Worm (Caenorhabditis elegans) whole organism, L2 larva: ENCODE measurements around the gene mpk-1.

ENCODE experiments used
- egl-27 ChIP-seq: sonication (generic microtip); optimal IDR thresholded peaks from 3 replicates; lab custom pipeline; 2017; ENCODE audit warnings: missing biosample characterization, missing genetic modification reagents, missing genetic modification characterization
- elt-3 ChIP-seq: sonication (generic microtip); optimal IDR thresholded peaks from 2 replicates; lab custom pipeline; 2017; ENCODE audit warnings: missing biosample characterization, missing genetic modification characterization
- gmeb-1 ChIP-seq: fragments of 150-350 bp; optimal IDR thresholded peaks from 2 replicates; lab custom pipeline; 2014; ENCODE audit warnings: missing biosample characterization, missing genetic modification characterization
- lin-11 ChIP-seq: fragments of 150-350 bp; sonication (generic microtip); optimal IDR thresholded peaks from 2 replicates; lab custom pipeline; 2014; ENCODE audit warnings: missing biosample characterization, missing genetic modification characterization, inconsistent platforms, mixed read lengths
- nhr-10 ChIP-seq: sonication (generic microtip); optimal IDR thresholded peaks from 2 replicates; lab custom pipeline; 2017; ENCODE audit warnings: missing biosample characterization, missing genetic modification characterization
- nhr-21 ChIP-seq: fragments of 150-350 bp; optimal IDR thresholded peaks from 2 replicates; lab custom pipeline; 2014; ENCODE audit warnings: missing biosample characterization, missing genetic modification characterization
- nhr-25 ChIP-seq: fragments of 150-350 bp; sonication (generic microtip); optimal IDR thresholded peaks from 3 replicates; lab custom pipeline; 2014; ENCODE audit warnings: missing biosample characterization, missing genetic modification characterization
- sem-4 ChIP-seq: fragments of 150-350 bp; optimal IDR thresholded peaks from 2 replicates; lab custom pipeline; 2014; ENCODE audit warnings: missing biosample characterization, missing genetic modification reagents, missing genetic modification characterization
- sma-3 ChIP-seq: sonication (generic microtip); optimal IDR thresholded peaks from 2 replicates; lab custom pipeline; 2016; ENCODE audit warnings: missing genetic modification reagents, missing genetic modification characterization, missing compliant biosample characterization
- sma-9 ChIP-seq, 2 experiments: fragments of 150-350 bp in 1 of 2; sonication (generic microtip) in 1 of 2; optimal IDR thresholded peaks; 2 replicates each; lab custom pipeline; 2014 to 2016; ENCODE audit warnings: missing genetic modification characterization in 2 of 2, mild to moderate bottlenecking in 1 of 2, missing biosample characterization in 1 of 2, missing compliant biosample characterization in 1 of 2, missing genetic modification reagents in 1 of 2, moderate library complexity in 1 of 2
- unc-39 ChIP-seq: fragments of 150-350 bp; optimal IDR thresholded peaks from 2 replicates; lab custom pipeline; 2014; ENCODE audit warnings: missing biosample characterization, missing genetic modification characterization
- unc-62 ChIP-seq: fragments of 150-350 bp; optimal IDR thresholded peaks from 2 replicates; lab custom pipeline; 2014; ENCODE audit warnings: missing biosample characterization, missing genetic modification reagents, missing genetic modification characterization
- ztf-4 ChIP-seq: fragments of 150-350 bp; optimal IDR thresholded peaks from 2 replicates; lab custom pipeline; 2014; ENCODE audit warnings: missing biosample characterization, missing genetic modification characterization

The mpk-1 gene

ce11 chrIII:4168665-4169064 is 59.2 kb downstream of the mpk-1 start, which contains the start of gene ccdc-55:
Gene ccdc-55, minus strand, starts transcription at chrIII:4168765.
- TF ChIP-seq unc-62 (GFP tag; lab: Kevin White, UChicago), result no peak
- no peak for TF ChIP-seq sem-4 (tag; lab: Kevin White, UChicago)
- no peak for TF ChIP-seq nhr-25
- no peak for TF ChIP-seq elt-3 (tag; lab: Kevin White, UChicago)
- no peak for TF ChIP-seq nhr-10
- no peak for TF ChIP-seq nhr-21 (tag; lab: Kevin White, UChicago)
- no peak for TF ChIP-seq egl-27 (tag; lab: Kevin White, UChicago)
- no peak for TF ChIP-seq lin-11 (tag; lab: Kevin White, UChicago)
- TF ChIP-seq gmeb-1 (tag; lab: Kevin White, UChicago), result no peak
- no peak for TF ChIP-seq unc-39 (tag; lab: Kevin White, UChicago)
- TF ChIP-seq ztf-4 (tag; lab: Kevin White, UChicago), result no peak
- no peak for TF ChIP-seq sma-3 (GFP tag; lab: Kevin White, UChicago)
- TF ChIP-seq sma-9 (GFP tag; optimal IDR thresholded peaks at IDR 0.05; lab: Kevin White, UChicago), result no peak
- TF ChIP-seq sma-9 (tag; optimal IDR thresholded peaks at IDR 0.05; lab: Kevin White, UChicago), result no peak
